Worm (Caenorhabditis elegans) whole organism, L4/young adult: ENCODE results near the gene C09G9.8.

Experiments
- W03F9.2 ChIP-seq: fragments of 150-350 bp; optimal IDR thresholded peaks from 2 replicates; lab custom pipeline; 2014; ENCODE audit warnings: missing biosample characterization, missing genetic modification characterization
- dao-5 ChIP-seq: sonication (generic microtip); optimal IDR thresholded peaks from 2 replicates; lab custom pipeline; 2016; ENCODE audit warnings: missing genotype, missing genetic modification characterization, moderate library complexity, missing compliant biosample characterization
- him-1 ChIP-seq: sonication (generic microtip); optimal IDR thresholded peaks from 2 replicates; lab custom pipeline; 2016; ENCODE audit warnings: missing genotype, missing genetic modification reagents, missing genetic modification characterization, missing compliant biosample characterization

DNA sequence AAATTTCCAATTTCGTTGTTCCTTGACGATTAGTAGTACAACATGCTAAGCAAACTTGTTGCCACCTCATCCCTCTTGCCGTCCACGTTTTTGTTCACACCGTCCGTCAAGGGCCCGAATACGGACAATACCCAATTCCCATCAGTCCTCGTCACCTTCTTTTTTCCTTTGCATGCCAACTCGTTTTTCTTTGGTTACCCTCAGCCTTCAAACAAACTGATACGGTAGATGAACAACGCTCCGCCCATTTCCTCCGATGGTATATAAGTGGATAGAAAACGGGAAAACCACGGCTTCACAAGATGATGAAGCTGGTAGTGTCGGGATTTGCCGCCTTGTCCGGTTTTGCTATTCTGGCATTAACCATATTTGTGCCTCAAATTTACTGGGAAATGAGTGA lies 33.4 kb upstream of the C09G9.8 start, which contains the start of gene col-118:
- TF ChIP-seq him-1 (tag; lab: Kevin White, UChicago), result no peak
- no peak for TF ChIP-seq dao-5 (tag; lab: Kevin White, UChicago)
- no peak for TF ChIP-seq W03F9.2 (tag; lab: Kevin White, UChicago)
